Worm (Caenorhabditis elegans): ENCODE results near the gene arrd-5.

arrd-5 gene

ce11 chrII:9880826-9881225 is 45.8 kb downstream of the arrd-5 start, which contains the start of gene C08H9.15:
TSS of gene C08H9.15 (plus strand) at chrII:9881193.
- no peak for TF ChIP-seq lin-11 (tag; optimal IDR thresholded peaks at IDR 0.05)
- TF ChIP-seq gmeb-2 (tag; optimal IDR thresholded peaks at IDR 0.05), result no peak
- TF ChIP-seq madf-2 (tag; optimal IDR thresholded peaks at IDR 0.05), result no peak
- no peak for TF ChIP-seq sox-2 (GFP tag; IDR thresholded peaks at IDR 0.05)
- TF ChIP-seq unc-42 (tag; optimal IDR thresholded peaks at IDR 0.05), result no peak
- no peak for TF ChIP-seq fkh-6 (tag; optimal IDR thresholded peaks at IDR 0.05)

- TF ChIP-seq lin-11 (tag; optimal IDR thresholded peaks at IDR 0.05), result no peak
- TF ChIP-seq mec-3 (tag; optimal IDR thresholded peaks at IDR 0.05; ENCODE audit: borderline replicate concordance), result no peak
- no peak for TF ChIP-seq F13H6.1 (tag; optimal IDR thresholded peaks at IDR 0.05)
- no peak for TF ChIP-seq ceh-22 (tag; optimal IDR thresholded peaks at IDR 0.05)
- no peak for TF ChIP-seq ceh-9 (tag; optimal IDR thresholded peaks at IDR 0.05)
- no peak for TF ChIP-seq fkh-10 (GFP tag; optimal IDR thresholded peaks at IDR 0.05)
Observed at ce11 chrII:9886216-9886615, 51.2 kb downstream of the arrd-5 start, which contains the start of gene algn-8. TSS of gene algn-8 (minus strand) at chrII:9886442.

Measured in whole organism, late embryonic.